Worm (Caenorhabditis elegans) whole organism, L1 larva: ENCODE data around the gene clec-129.

Experiments
- C34B4.2 ChIP-seq: sonication (generic microtip); optimal IDR thresholded peaks from 2 replicates; lab custom pipeline; 2017; ENCODE audit warnings: mild to moderate bottlenecking, missing genetic modification characterization, missing compliant biosample characterization
- F16B12.6 ChIP-seq: fragments of 150-350 bp; optimal IDR thresholded peaks from 2 replicates; lab custom pipeline; 2014; ENCODE audit warnings: missing biosample characterization, missing genetic modification characterization
- aha-1 ChIP-seq: fragments of 150-350 bp; optimal IDR thresholded peaks from 2 replicates; lab custom pipeline; 2014; ENCODE audit warnings: missing biosample characterization, missing genetic modification characterization
- alr-1 ChIP-seq: fragments of 200-800 bp; sonication (Bioruptor generic); optimal IDR thresholded peaks from 2 replicates; lab custom pipeline; 2018; ENCODE audit warnings: borderline replicate concordance, mild to moderate bottlenecking, missing genetic modification characterization, missing compliant biosample characterization
- ceh-90 ChIP-seq: sonication (generic microtip); optimal IDR thresholded peaks from 2 replicates; lab custom pipeline; 2016; ENCODE audit warnings: missing genetic modification characterization, missing compliant biosample characterization
- dpl-1 ChIP-seq, 3 experiments: fragments of 150-350 bp in 2 of 3; sonication (generic microtip) in 1 of 3; optimal IDR thresholded peaks; 2 replicates each; lab custom pipeline; 2014 to 2017; ENCODE audit warnings: missing biosample characterization in 3 of 3, missing genetic modification characterization in 3 of 3, missing genetic modification reagents in 3 of 3
- dsc-1 ChIP-seq: sonication (generic microtip); optimal IDR thresholded peaks from 2 replicates; lab custom pipeline; 2016; ENCODE audit warnings: mild to moderate bottlenecking, missing genetic modification characterization, missing compliant biosample characterization
- efl-1 ChIP-seq, 4 experiments: fragments of 150-350 bp; optimal IDR thresholded peaks in 3 of 4; peaks in 1 of 4; 1 replicate in 1 of 4; 2 replicates in 3 of 4; lab custom pipeline; 2014; ENCODE audit warnings: missing biosample characterization in 2 of 4, missing genetic modification characterization in 2 of 4, missing genetic modification reagents in 2 of 4
- efl-3 ChIP-seq: fragments of 200-800 bp; sonication (Bioruptor generic); optimal IDR thresholded peaks from 2 replicates; lab custom pipeline; 2018; ENCODE audit warnings: mild to moderate bottlenecking, missing genetic modification characterization, missing compliant biosample characterization
- egl-13 ChIP-seq: sonication (generic microtip); optimal IDR thresholded peaks from 2 replicates; lab custom pipeline; 2016; ENCODE audit warnings: missing genotype, missing genetic modification reagents, missing genetic modification characterization, missing compliant biosample characterization
- elt-2 ChIP-seq: sonication (generic microtip); optimal IDR thresholded peaks from 2 replicates; lab custom pipeline; 2016; ENCODE audit warnings: missing genetic modification characterization, mild to moderate bottlenecking, inconsistent platforms, missing compliant biosample characterization, missing genetic modification reagents
- ets-5 ChIP-seq: fragments of 200-800 bp; sonication (Bioruptor generic); IDR thresholded peaks from 2 replicates; pipeline ENCODE4 v1.3.6; 2022; ENCODE audit warnings: missing genetic modification characterization, missing compliant biosample characterization
- fkh-10 ChIP-seq: sonication (generic microtip); optimal IDR thresholded peaks from 2 replicates; lab custom pipeline; 2017; ENCODE audit warnings: missing biosample characterization, missing genetic modification reagents, missing genetic modification characterization
- fkh-8 ChIP-seq: sonication (generic microtip); optimal IDR thresholded peaks from 2 replicates; lab custom pipeline; 2016; ENCODE audit warnings: mild to moderate bottlenecking, missing genetic modification characterization, missing compliant biosample characterization
- grh-1 ChIP-seq: fragments of 200-800 bp; sonication (Bioruptor generic); IDR thresholded peaks from 2 replicates; pipeline ENCODE4 v1.3.6; 2022; ENCODE audit warnings: missing genetic modification reagents, missing genetic modification characterization, missing compliant biosample characterization
- hpl-2 ChIP-seq: fragments of 150-350 bp; optimal IDR thresholded peaks from 2 replicates; lab custom pipeline; 2014; ENCODE audit warnings: missing biosample characterization, missing genetic modification reagents, missing genetic modification characterization
- irx-1 ChIP-seq: sonication (generic microtip); optimal IDR thresholded peaks from 2 replicates; lab custom pipeline; 2016; ENCODE audit warnings: missing genetic modification characterization, missing compliant biosample characterization
- jun-1 ChIP-seq: fragments of 150-350 bp; optimal IDR thresholded peaks from 2 replicates; lab custom pipeline; 2014; ENCODE audit warnings: missing biosample characterization, missing genetic modification reagents, missing genetic modification characterization
- lin-13 ChIP-seq: fragments of 150-350 bp; optimal IDR thresholded peaks from 2 replicates; lab custom pipeline; 2014; ENCODE audit warnings: missing biosample characterization, missing genetic modification reagents, missing genetic modification characterization
- lin-14 ChIP-seq: fragments of 200-800 bp; sonication (Bioruptor generic); optimal IDR thresholded peaks from 2 replicates; lab custom pipeline; 2018; ENCODE audit warnings: mild to moderate bottlenecking, missing genetic modification characterization, moderate library complexity, missing compliant biosample characterization
- lir-3 ChIP-seq: sonication (generic microtip); optimal IDR thresholded peaks from 2 replicates; lab custom pipeline; 2016; ENCODE audit warnings: mild to moderate bottlenecking, missing genetic modification characterization, moderate library complexity, missing compliant biosample characterization; ENCODE audit not compliant: poor library complexity
- mab-9 ChIP-seq: fragments of 200-800 bp; sonication (Bioruptor generic); IDR thresholded peaks from 2 replicates; pipeline ENCODE4 v1.3.6; 2022; ENCODE audit warnings: missing genetic modification reagents, missing genetic modification characterization, missing compliant biosample characterization
- nhr-11 ChIP-seq: fragments of 150-350 bp; optimal IDR thresholded peaks from 2 replicates; lab custom pipeline; 2014; ENCODE audit warnings: missing biosample characterization, missing genetic modification characterization
- nhr-237 ChIP-seq: fragments of 150-350 bp; optimal IDR thresholded peaks from 2 replicates; lab custom pipeline; 2014; ENCODE audit warnings: missing biosample characterization, missing genetic modification characterization
- nhr-76 ChIP-seq: sonication (generic microtip); optimal IDR thresholded peaks from 2 replicates; lab custom pipeline; 2017; ENCODE audit warnings: missing biosample characterization, missing genetic modification characterization
- nhr-84 ChIP-seq: sonication (generic microtip); optimal IDR thresholded peaks from 2 replicates; lab custom pipeline; 2017; ENCODE audit warnings: missing biosample characterization, missing genetic modification characterization
- nhr-90 ChIP-seq: sonication (generic microtip); optimal IDR thresholded peaks from 2 replicates; lab custom pipeline; 2016; ENCODE audit warnings: mild to moderate bottlenecking, missing genetic modification characterization, missing compliant biosample characterization; ENCODE audit not compliant: poor library complexity
- rnt-1 ChIP-seq: sonication (generic microtip); optimal IDR thresholded peaks from 2 replicates; lab custom pipeline; 2016; ENCODE audit warnings: mild to moderate bottlenecking, missing genetic modification characterization, moderate library complexity, missing compliant biosample characterization
- snpc-4 ChIP-seq: fragments of 150-350 bp; optimal IDR thresholded peaks from 2 replicates; lab custom pipeline; 2014; ENCODE audit warnings: missing biosample characterization, missing genetic modification characterization
- snu-23 ChIP-seq: sonication (generic microtip); optimal IDR thresholded peaks from 2 replicates; lab custom pipeline; 2016; ENCODE audit warnings: missing genetic modification characterization, missing compliant biosample characterization
- unc-130 ChIP-seq: fragments of 150-350 bp; optimal IDR thresholded peaks from 2 replicates; lab custom pipeline; 2017; ENCODE audit warnings: missing biosample characterization, missing genetic modification characterization, inconsistent platforms
- vab-15 ChIP-seq: sonication (generic microtip); optimal IDR thresholded peaks from 2 replicates; lab custom pipeline; 2017; ENCODE audit warnings: missing genotype, mild to moderate bottlenecking, missing genetic modification characterization, missing compliant biosample characterization
- xbp-1 ChIP-seq: sonication (generic microtip); optimal IDR thresholded peaks from 2 replicates; lab custom pipeline; 2016; ENCODE audit warnings: missing genetic modification characterization, missing compliant biosample characterization
- zag-1 ChIP-seq: fragments of 150-350 bp; optimal IDR thresholded peaks from 2 replicates; lab custom pipeline; 2014; ENCODE audit warnings: missing biosample characterization, missing genetic modification characterization
- ztf-11 ChIP-seq, 2 experiments: sonication (generic microtip); optimal IDR thresholded peaks; 2 replicates each; lab custom pipeline; 2016 to 2017; ENCODE audit warnings: missing genetic modification characterization in 2 of 2, missing biosample characterization in 1 of 2, missing compliant biosample characterization in 1 of 2
- ztf-4 ChIP-seq: fragments of 150-350 bp; optimal IDR thresholded peaks from 2 replicates; lab custom pipeline; 2014; ENCODE audit warnings: missing biosample characterization, missing genetic modification characterization

Gene clec-129

DNA sequence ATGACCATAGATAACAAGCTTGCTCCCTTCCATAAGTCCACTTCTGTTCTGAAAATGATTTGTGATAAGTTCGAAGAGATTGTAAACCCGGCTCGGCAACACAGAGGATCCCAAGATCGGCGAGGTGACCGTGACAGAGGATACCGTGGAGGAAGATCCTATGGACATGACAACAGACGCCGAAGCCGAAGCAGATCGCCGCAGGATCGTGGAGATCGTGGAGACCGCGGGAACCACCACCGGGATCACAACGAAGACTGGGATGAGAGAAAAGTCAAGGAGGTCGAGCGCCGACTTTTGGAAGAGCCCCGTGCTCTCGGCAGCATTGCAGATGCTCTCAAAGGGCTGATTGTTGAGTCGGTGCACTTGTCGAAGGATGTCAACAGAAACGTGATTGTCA, 33.3 kb downstream of the clec-129 start:
- TF ChIP-seq nhr-84 (tag; lab: Kevin White, UChicago) (no peak), nhr-90 (tag; lab: Kevin White, UChicago) (no peak), jun-1 (tag; lab: Kevin White, UChicago) (no peak), F16B12.6 (tag; lab: Kevin White, UChicago) (no peak), elt-2 (tag; lab: Kevin White, UChicago) (no peak), unc-130 (tag; lab: Kevin White, UChicago) (no peak), nhr-11 (tag; lab: Kevin White, UChicago) (no peak), fkh-8 (tag; lab: Kevin White, UChicago) (no peak), fkh-10 (GFP tag; lab: Kevin White, UChicago) (no peak), efl-1 (optimal IDR thresholded peaks at IDR 0.05; lab: Kevin White, UChicago) (no peak), efl-1 (GFP tag; optimal IDR thresholded peaks at IDR 0.05 in 1 of 2; lab: Kevin White, UChicago) (no peak), hpl-2 (GFP tag; lab: Kevin White, UChicago) (no peak), ztf-11 (tag; optimal IDR thresholded peaks at IDR 0.05; lab: Kevin White, UChicago) (no peak), lin-14 (GFP tag; lab: Kevin White, UChicago) (no peak), mab-9 (GFP tag; lab: Robert Waterston, UW) (no peak), snu-23 (GFP tag; lab: Kevin White, UChicago) (no peak), alr-1 (tag; lab: Kevin White, UChicago) (no peak)

DNA sequence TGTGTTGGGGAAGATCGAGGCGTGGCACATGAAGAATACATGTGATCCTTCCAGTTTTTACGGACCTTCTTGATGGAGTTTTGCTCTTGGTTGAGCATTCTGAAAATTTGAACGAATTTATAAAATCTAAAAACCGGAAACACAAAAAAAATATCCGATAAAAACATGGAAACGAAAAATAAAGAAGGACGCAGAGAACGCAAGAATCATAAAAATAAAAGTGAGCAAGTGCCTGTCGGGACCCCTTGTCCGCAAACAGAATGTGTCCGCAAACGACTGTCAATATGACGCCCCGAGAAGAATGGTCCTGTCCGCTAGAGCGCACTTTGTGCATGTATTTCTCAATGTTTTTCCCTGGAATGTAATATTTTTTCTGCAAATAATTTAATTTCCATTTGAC, 38.5 kb downstream of the clec-129 start, which contains the start of gene Y49F6A.5:
TSS of gene Y49F6A.5 (minus strand) at position 101 of the 400 bp plus-strand sequence.
- TF ChIP-seq ztf-4 (tag; lab: Kevin White, UChicago) (no peak), rnt-1 (tag; lab: Kevin White, UChicago) (no peak), lir-3 (no peak), C34B4.2 (tag; lab: Kevin White, UChicago) (no peak), efl-3 (GFP tag; lab: Kevin White, UChicago) (no peak), snpc-4 (tag; lab: Kevin White, UChicago) (no peak), zag-1 (no peak), irx-1 (tag; lab: Kevin White, UChicago) (no peak), aha-1 (tag; lab: Kevin White, UChicago) (no peak), grh-1 (GFP tag; lab: Robert Waterston, UW) (no peak), nhr-76 (tag; lab: Kevin White, UChicago) (no peak), efl-1 (optimal IDR thresholded peaks at IDR 0.05; lab: Kevin White, UChicago) (no peak), efl-1 (GFP tag; optimal IDR thresholded peaks at IDR 0.05 in 1 of 2; lab: Kevin White, UChicago) (no peak), ceh-90 (tag; lab: Kevin White, UChicago) (no peak), elt-2 (tag; lab: Kevin White, UChicago) (no peak), vab-15 (tag; lab: Kevin White, UChicago) (no peak), ets-5 (GFP tag; lab: Robert Waterston, UW) (no peak)

DNA sequence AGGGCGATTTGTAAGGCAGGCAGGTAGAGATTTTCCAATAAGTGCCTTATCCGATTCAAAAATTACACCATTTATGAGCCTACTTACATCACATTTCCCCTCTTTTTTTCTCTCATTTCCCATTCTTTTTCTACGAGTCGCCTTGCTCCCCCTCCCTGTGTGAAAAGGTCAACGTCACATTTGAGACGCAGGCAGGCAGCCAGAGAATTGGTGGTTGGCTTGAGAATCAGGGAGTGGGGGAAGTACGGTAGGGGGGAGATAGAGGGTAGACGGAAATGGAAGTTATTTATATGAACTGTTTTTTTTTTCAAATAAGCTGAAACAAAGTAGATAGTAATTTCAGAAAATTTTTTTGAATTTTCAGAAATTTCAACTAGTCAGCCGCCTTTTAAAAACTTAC, 45.3 kb downstream of the clec-129 start:
- TF ChIP-seq dpl-1 (GFP tag; optimal IDR thresholded peaks at IDR 0.05; lab: Kevin White, UChicago): no peak
- TF ChIP-seq nhr-90 (tag; lab: Kevin White, UChicago): no peak
- TF ChIP-seq egl-13 (tag; lab: Kevin White, UChicago): no peak
- peak; percentile 42 for TF ChIP-seq xbp-1 (tag; lab: Kevin White, UChicago)

DNA sequence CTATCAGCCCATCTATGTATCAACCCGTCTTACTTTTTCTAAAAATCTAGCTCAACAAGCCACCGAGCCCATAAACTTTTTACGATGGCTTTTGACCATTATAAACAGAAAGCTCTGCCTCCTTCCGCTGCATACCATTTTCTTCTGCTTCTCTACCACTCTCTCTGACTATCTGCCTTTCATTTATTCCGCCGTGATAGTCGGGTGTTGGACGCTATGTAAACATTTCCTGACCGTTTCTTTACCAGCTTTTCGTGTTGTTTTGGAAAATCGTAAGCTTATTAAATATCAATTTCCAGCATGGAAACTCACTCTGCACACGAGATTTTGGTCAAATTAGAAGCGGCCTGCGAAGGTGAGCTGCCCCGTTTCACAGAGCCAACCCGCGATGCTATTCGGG, 46.2 kb downstream of the clec-129 start, which contains the start of gene F40E12.1:
TSS of gene F40E12.1 (plus strand) at position 301 of the 400 bp plus-strand sequence.
- no peak for TF ChIP-seq ceh-90 (tag; lab: Kevin White, UChicago)
- TF ChIP-seq grh-1 (GFP tag; lab: Robert Waterston, UW): no peak
- no peak for TF ChIP-seq egl-13 (tag; lab: Kevin White, UChicago)
- TF ChIP-seq snu-23 (GFP tag; lab: Kevin White, UChicago): no peak
- TF ChIP-seq nhr-11 (tag; lab: Kevin White, UChicago): no peak
- no peak for TF ChIP-seq nhr-237 (tag; lab: Kevin White, UChicago)
- no peak for TF ChIP-seq F16B12.6 (tag; lab: Kevin White, UChicago)
- no peak for TF ChIP-seq snpc-4 (tag; lab: Kevin White, UChicago)
- no peak for TF ChIP-seq nhr-90 (tag; lab: Kevin White, UChicago)
- TF ChIP-seq alr-1 (tag; lab: Kevin White, UChicago): no peak
- TF ChIP-seq dsc-1 (tag; lab: Kevin White, UChicago): no peak
- TF ChIP-seq lin-13 (GFP tag; lab: Kevin White, UChicago): no peak
- TF ChIP-seq, all 84 proteins: peak for 0
